Fruit fly (Drosophila melanogaster): Measurements from ENCODE around the gene CG11069.
A peak's percentile ranks its signal among the peaks of the same experiment; 100 is the strongest.

Gene CG11069

dm6 chr3R:24893320-24893955 is 1.1 kb upstream of the CG11069 start (continued):
- no peak for TF ChIP-seq D (optimal IDR thresholded peaks at IDR 0.05)
- TF ChIP-seq D (GFP tag; optimal IDR thresholded peaks at IDR 0.05), result peak; percentile 83
- peak; percentile 62 for TF ChIP-seq CG8290 (GFP tag; optimal IDR thresholded peaks at IDR 0.05)
- TF ChIP-seq CG8290 (tag; optimal IDR thresholded peaks at IDR 0.05), result no peak
- no peak for TF ChIP-seq pb (GFP tag; optimal IDR thresholded peaks at IDR 0.05)
- TF ChIP-seq salm (tag; optimal IDR thresholded peaks at IDR 0.05), result peak; percentile 79
- no peak for TF ChIP-seq GATAe (GFP tag; conservative IDR thresholded peaks at IDR 0.05)
- TF ChIP-seq Dref (GFP tag; IDR thresholded peaks at IDR 0.05), result no peak
- no peak for TF ChIP-seq sr (GFP tag; IDR thresholded peaks at IDR 0.05)
- no peak for TF ChIP-seq ash1 (GFP tag; optimal IDR thresholded peaks at IDR 0.05)
- no peak for TF ChIP-seq tio (GFP tag; optimal IDR thresholded peaks at IDR 0.05)
- TF ChIP-seq CG9215 (GFP tag; IDR thresholded peaks at IDR 0.05), result peak; percentile 57
- TF ChIP-seq CG1602 (GFP tag; optimal IDR thresholded peaks at IDR 0.05), result peak; percentile 60
- no peak for TF ChIP-seq chn (GFP tag; optimal IDR thresholded peaks at IDR 0.05)
- TF ChIP-seq dati (GFP tag; IDR thresholded peaks at IDR 0.05), result no peak
- TF ChIP-seq grn (GFP tag; optimal IDR thresholded peaks at IDR 0.05), result peak; percentile 3
- TF ChIP-seq pan (optimal IDR thresholded peaks at IDR 0.05), result no peak
- TF ChIP-seq pan (GFP tag; optimal IDR thresholded peaks at IDR 0.05 in 1 of 2, IDR thresholded peaks at IDR 0.05 in 1 of 2), result peak in 1 of 2 experiments; percentile 69
- no peak; the same call in 1 of the 2 replicates for TF ChIP-seq danr (GFP tag; IDR thresholded peaks at IDR 0.05)
- no peak for TF ChIP-seq CG16779 (GFP tag; IDR thresholded peaks at IDR 0.05)
- TF ChIP-seq vnd (GFP tag; IDR thresholded peaks at IDR 0.05; ENCODE audit: partially characterized antibody), result no peak
- peak; percentile 86 for TF ChIP-seq CG6689 (GFP tag; IDR thresholded peaks at IDR 0.05)
- TF ChIP-seq cad (GFP tag; optimal IDR thresholded peaks at IDR 0.05), result no peak
- no peak for TF ChIP-seq Doc3 (GFP tag; IDR thresholded peaks at IDR 0.05; ENCODE audit: partially characterized antibody)
- TF ChIP-seq CG11085 (GFP tag; IDR thresholded peaks at IDR 0.05), result 0 out of 2 replicates have a peak, but pooled peaks have one; percentile 13
- TF ChIP-seq HLH4C (GFP tag; IDR thresholded peaks at IDR 0.05; ENCODE audit: partially characterized antibody), result no peak
- no peak for TF ChIP-seq eyg (GFP tag; optimal IDR thresholded peaks at IDR 0.05)
- TF ChIP-seq BEAF-32 (GFP tag; optimal IDR thresholded peaks at IDR 0.05), result no peak
- TF ChIP-seq Sry-δ (GFP tag; optimal IDR thresholded peaks at IDR 0.05), result no peak
- TF ChIP-seq Spps (tag; optimal IDR thresholded peaks at IDR 0.05), result peak; percentile 75
- 0 out of 3 replicates have a peak, but pooled peaks have one; percentile 38 for TF ChIP-seq CG11093 (GFP tag; IDR thresholded peaks at IDR 0.05)
- no peak for TF ChIP-seq Atf-2 (GFP tag; optimal IDR thresholded peaks at IDR 0.05)
- no peak; the same call in 1 of the 2 replicates for TF ChIP-seq MBD-R2 (GFP tag; IDR thresholded peaks at IDR 0.05)
- TF ChIP-seq gcm2 (GFP tag; optimal IDR thresholded peaks at IDR 0.05), result no peak
- TF ChIP-seq CG4820 (GFP tag; optimal IDR thresholded peaks at IDR 0.05), result peak; percentile 58
- no peak for TF ChIP-seq schlank (tag; optimal IDR thresholded peaks at IDR 0.05)
- peak; percentile 88 for TF ChIP-seq grau (tag; optimal IDR thresholded peaks at IDR 0.05)
- peak; percentile 66 for TF ChIP-seq org-1 (GFP tag; optimal IDR thresholded peaks at IDR 0.05)
- TF ChIP-seq CG6272 (GFP tag; IDR thresholded peaks at IDR 0.05), result no peak
- TF ChIP-seq Stat92E (GFP tag; optimal IDR thresholded peaks at IDR 0.05), result peak in 1 of 3 experiments; percentile 38
- peak; percentile 45 for TF ChIP-seq CG2875 (GFP tag; optimal IDR thresholded peaks at IDR 0.05)
- TF ChIP-seq sd (tag; optimal IDR thresholded peaks at IDR 0.05), result peak; percentile 36
- peak; percentile 53 for TF ChIP-seq CG3407 (GFP tag; optimal IDR thresholded peaks at IDR 0.05)
- no peak for TF ChIP-seq pho (GFP tag; optimal IDR thresholded peaks at IDR 0.05)
- no peak for TF ChIP-seq toy (GFP tag; IDR thresholded peaks at IDR 0.05)
- 0 out of 2 replicates have a peak, but pooled peaks have one; percentile 19 for TF ChIP-seq CG10366 (GFP tag; IDR thresholded peaks at IDR 0.05)
- peak; percentile 56; the same call in 1 of the 4 replicates for TF ChIP-seq chinmo (GFP tag; IDR thresholded peaks at IDR 0.05; ENCODE audit: partially characterized antibody)
- peak; percentile 89 for TF ChIP-seq CG33557 (GFP tag; optimal IDR thresholded peaks at IDR 0.05)
- TF ChIP-seq gsb-n (tag; optimal IDR thresholded peaks at IDR 0.05), result peak; percentile 86
- peak; percentile 52 for TF ChIP-seq CG12942 (GFP tag; optimal IDR thresholded peaks at IDR 0.05)
- peak; percentile 34 for TF ChIP-seq CG11723 (GFP tag; optimal IDR thresholded peaks at IDR 0.05)
